Worm (Caenorhabditis elegans): Measurements from ENCODE around the gene tbc-11.

DNA sequence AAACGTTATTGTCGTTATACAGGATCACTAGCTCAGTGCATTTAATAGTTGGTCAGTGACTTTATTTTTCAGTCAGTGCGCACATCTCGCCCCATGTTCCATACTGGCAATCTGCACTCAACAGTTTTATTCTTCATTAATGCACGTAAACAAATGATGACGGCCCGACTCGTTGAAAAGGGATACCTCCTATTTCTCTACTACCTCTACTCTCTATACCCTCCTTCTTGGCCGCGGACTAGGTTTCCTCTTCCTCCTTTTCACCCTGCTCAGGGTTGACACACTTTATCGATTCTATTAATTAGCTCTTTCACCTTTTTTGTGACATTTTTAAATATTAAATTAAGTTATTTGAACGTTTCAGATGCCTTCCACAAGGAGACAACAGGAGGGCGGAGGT lies 9.2 kb upstream of the tbc-11 start, which contains the start of gene sel-12:
- no peak for TF ChIP-seq nhr-11 (tag; optimal IDR thresholded peaks at IDR 0.05)
- no peak for TF ChIP-seq dve-1 (tag; optimal IDR thresholded peaks at IDR 0.05)
- TF ChIP-seq rnt-1 (tag; optimal IDR thresholded peaks at IDR 0.05): no peak
- TF ChIP-seq ceh-19 (GFP tag; optimal IDR thresholded peaks at IDR 0.05): no peak
- TF ChIP-seq pros-1 (tag; optimal IDR thresholded peaks at IDR 0.05): no peak
- TF ChIP-seq pat-9 (tag; optimal IDR thresholded peaks at IDR 0.05): no peak
- no peak for TF ChIP-seq ama-1 (optimal IDR thresholded peaks at IDR 0.05)
- peak; percentile 16 for TF ChIP-seq ref-2 (tag; optimal IDR thresholded peaks at IDR 0.05)
- TF ChIP-seq unc-55 (GFP tag; optimal IDR thresholded peaks at IDR 0.05): no peak
- peak; percentile 38 for TF ChIP-seq C08G9.2 (tag; optimal IDR thresholded peaks at IDR 0.05)
